Worm (Caenorhabditis elegans): ENCODE results near the gene alkb-1.

DNA sequence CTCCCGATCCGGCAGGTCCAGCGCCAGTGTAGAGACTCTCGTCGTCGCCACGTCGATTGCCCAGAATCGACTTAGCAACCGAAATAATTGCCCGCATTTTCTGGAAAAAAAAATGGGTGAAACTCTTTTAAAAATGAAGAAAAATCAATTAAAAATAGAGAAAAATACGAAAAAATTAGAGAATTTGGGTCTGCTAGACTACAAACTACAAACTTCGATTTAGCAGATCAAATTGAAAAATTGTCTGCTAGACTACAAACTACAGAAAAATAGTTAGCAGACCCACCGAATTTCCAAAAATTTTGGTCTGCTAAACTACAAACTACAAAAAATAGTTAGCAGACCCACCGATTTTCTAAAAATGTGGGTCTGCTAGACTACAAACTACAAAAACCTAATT, 37.3 kb upstream of the alkb-1 start, which contains the start of gene rog-1:
- TF ChIP-seq tra-4 (tag; optimal IDR thresholded peaks at IDR 0.05) (no peak), flt-1 (GFP tag; IDR thresholded peaks at IDR 0.05) (no peak), ets-7 (tag; optimal IDR thresholded peaks at IDR 0.05) (no peak), tbx-37 (GFP tag; conservative IDR thresholded peaks at IDR 0.05) (no peak), ceh-36 (tag; optimal IDR thresholded peaks at IDR 0.05) (no peak), ama-1 (optimal IDR thresholded peaks at IDR 0.05) (no peak), aly-1 (tag; optimal IDR thresholded peaks at IDR 0.05) (no peak), scrt-1 (GFP tag; IDR thresholded peaks at IDR 0.05) (no peak), hmbx-1 (tag; optimal IDR thresholded peaks at IDR 0.05) (no peak), F13C5.2 (tag; optimal IDR thresholded peaks at IDR 0.05) (no peak), hnd-1 (tag; optimal IDR thresholded peaks at IDR 0.05) (no peak)

Data from whole organism, early embryonic.